Worm (Caenorhabditis elegans): ENCODE data around the gene cul-1.

cul-1 gene

DNA sequence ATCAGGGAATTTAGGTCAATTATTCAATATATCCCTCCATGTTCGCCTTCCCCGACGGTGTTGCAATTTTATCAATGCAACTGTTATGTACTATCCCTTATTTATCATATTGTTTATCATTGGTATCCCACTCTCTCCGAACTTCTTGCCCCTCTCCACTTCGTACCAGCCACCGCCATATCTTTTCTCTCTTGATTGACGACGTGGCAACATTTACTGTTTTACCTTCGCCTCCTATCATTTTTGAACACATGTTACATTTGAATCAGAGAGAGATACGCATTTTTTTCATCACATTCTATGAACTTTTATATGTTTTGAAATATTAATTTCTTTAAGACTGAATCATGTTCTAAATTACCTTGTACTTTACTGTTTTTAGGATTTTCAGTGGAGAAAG lies 15.4 kb downstream of the cul-1 start:
- TF ChIP-seq fkh-8 (tag; optimal IDR thresholded peaks at IDR 0.05) (no peak), nhr-85 (tag) (peak; percentile 36), alr-1 (tag; optimal IDR thresholded peaks at IDR 0.05; ENCODE audit: borderline replicate concordance) (no peak), dsc-1 (tag; optimal IDR thresholded peaks at IDR 0.05) (no peak), grh-1 (GFP tag; IDR thresholded peaks at IDR 0.05) (no peak), nhr-237 (tag; optimal IDR thresholded peaks at IDR 0.05) (no peak), jun-1 (tag; optimal IDR thresholded peaks at IDR 0.05) (no peak), nhr-12 (tag; optimal IDR thresholded peaks at IDR 0.05) (no peak), skn-1 (tag; optimal IDR thresholded peaks at IDR 0.05) (no peak), lin-15B (tag; optimal IDR thresholded peaks at IDR 0.05) (no peak), elt-3 (tag; optimal IDR thresholded peaks at IDR 0.05) (peak in 4 of 6 experiments; percentile 14 to 61 (median 52)), aha-1 (tag; optimal IDR thresholded peaks at IDR 0.05) (no peak), irx-1 (tag; optimal IDR thresholded peaks at IDR 0.05) (no peak), nhr-20 (tag; optimal IDR thresholded peaks at IDR 0.05) (no peak), efl-1 (optimal IDR thresholded peaks at IDR 0.05) (no peak), efl-1 (GFP tag; optimal IDR thresholded peaks at IDR 0.05 in 1 of 2) (peak in 1 of 2 experiments; percentile 40), hpl-2 (GFP tag; optimal IDR thresholded peaks at IDR 0.05) (no peak), nhr-77 (tag; optimal IDR thresholded peaks at IDR 0.05) (no peak), ets-5 (GFP tag; IDR thresholded peaks at IDR 0.05) (no peak), unc-86 (tag; optimal IDR thresholded peaks at IDR 0.05) (no peak), mdl-1 (tag; optimal IDR thresholded peaks at IDR 0.05) (no peak), C34B4.2 (tag; optimal IDR thresholded peaks at IDR 0.05) (no peak), unc-30 (tag; optimal IDR thresholded peaks at IDR 0.05) (no peak), hlh-4 (tag; optimal IDR thresholded peaks at IDR 0.05) (no peak), snpc-4 (tag; optimal IDR thresholded peaks at IDR 0.05) (no peak), zip-4 (GFP tag; optimal IDR thresholded peaks at IDR 0.05) (no peak), pag-3 (tag; optimal IDR thresholded peaks at IDR 0.05; ENCODE audit: borderline replicate concordance, insufficient read depth) (no peak), ceh-8 (GFP tag; optimal IDR thresholded peaks at IDR 0.05) (no peak), blmp-1 (tag; optimal IDR thresholded peaks at IDR 0.05) (peak; percentile 78)

DNA sequence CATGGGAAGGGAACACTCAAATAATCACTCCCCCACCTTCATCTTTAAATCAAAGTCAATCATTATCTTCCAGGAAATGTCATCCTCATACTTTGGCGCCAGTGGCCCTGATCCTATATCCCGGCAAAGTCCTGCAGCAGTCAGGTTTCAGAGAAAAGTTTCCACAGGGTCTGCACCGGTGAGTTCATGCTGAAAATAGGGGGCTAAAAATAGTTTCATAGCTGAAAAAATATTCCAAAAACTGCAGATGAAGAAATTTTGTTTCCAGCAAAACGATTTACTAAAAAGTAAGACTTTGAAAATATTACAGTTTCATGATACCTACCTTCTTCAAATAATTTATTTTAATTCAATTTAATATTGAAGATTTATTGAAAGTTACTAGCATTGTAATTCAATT lies 17.0 kb downstream of the cul-1 start, which contains the start of gene ptr-25:
Gene ptr-25, plus strand, starts transcription at position 73 of the 400 bp plus-strand sequence.
- TF ChIP-seq grh-1 (GFP tag; IDR thresholded peaks at IDR 0.05) (no peak), efl-1 (optimal IDR thresholded peaks at IDR 0.05) (no peak), efl-1 (GFP tag; optimal IDR thresholded peaks at IDR 0.05 in 1 of 2) (peak in 1 of 2 experiments; percentile 75)

ce11 chrIII:10503753-10504152 lies 32.7 kb downstream of the cul-1 start, which contains the start of gene rab-33:
Gene rab-33 (minus strand): TSS chrIII:10503853.
- TF ChIP-seq grh-1 (GFP tag; IDR thresholded peaks at IDR 0.05) (no peak), mef-2 (tag; optimal IDR thresholded peaks at IDR 0.05) (no peak), mep-1 (tag; optimal IDR thresholded peaks at IDR 0.05) (no peak), lin-14 (GFP tag; optimal IDR thresholded peaks at IDR 0.05) (no peak), lsy-2 (tag; optimal IDR thresholded peaks at IDR 0.05) (no peak), mdl-1 (tag; optimal IDR thresholded peaks at IDR 0.05) (no peak), pag-3 (tag; optimal IDR thresholded peaks at IDR 0.05; ENCODE audit: borderline replicate concordance, insufficient read depth) (no peak), lin-13 (GFP tag; optimal IDR thresholded peaks at IDR 0.05) (no peak), Y116A8C.19 (tag; optimal IDR thresholded peaks at IDR 0.05; ENCODE audit: borderline replicate concordance) (no peak), xbp-1 (tag; optimal IDR thresholded peaks at IDR 0.05) (no peak), irx-1 (tag; optimal IDR thresholded peaks at IDR 0.05) (no peak), nhr-19 (GFP tag; conservative IDR thresholded peaks at IDR 0.05) (no peak), alr-1 (tag; optimal IDR thresholded peaks at IDR 0.05; ENCODE audit: borderline replicate concordance) (no peak), nhr-84 (tag; optimal IDR thresholded peaks at IDR 0.05) (no peak), nhr-85 (tag) (no peak), ceh-90 (tag; optimal IDR thresholded peaks at IDR 0.05) (no peak), hlh-4 (tag; optimal IDR thresholded peaks at IDR 0.05) (no peak), nhr-12 (tag; optimal IDR thresholded peaks at IDR 0.05) (no peak), mab-9 (GFP tag; IDR thresholded peaks at IDR 0.05) (no peak), nhr-77 (tag; optimal IDR thresholded peaks at IDR 0.05) (no peak)
